Worm (Caenorhabditis elegans): Measurements from ENCODE around the gene sra-12.

DNA sequence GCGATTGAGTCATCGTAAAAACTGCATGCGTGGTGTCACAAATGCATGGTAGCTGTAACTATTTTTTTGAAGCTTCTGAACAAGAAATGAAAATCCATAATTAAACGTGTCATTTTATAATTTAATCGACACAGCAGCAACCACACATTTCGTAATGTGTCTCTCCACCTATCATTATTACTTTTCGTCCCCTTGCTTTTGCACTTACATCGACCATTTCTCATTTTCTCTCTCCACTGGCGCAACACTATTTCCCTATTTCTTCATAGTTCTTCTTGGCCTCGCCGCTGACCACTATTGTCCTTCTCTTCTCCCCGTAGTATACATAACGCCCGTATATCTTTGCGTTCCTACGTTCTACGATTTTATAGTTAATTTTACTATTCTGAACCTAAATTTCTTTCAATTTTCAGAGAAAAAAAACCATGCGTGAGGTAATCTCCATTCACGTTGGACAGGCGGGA lies 14.0 kb upstream of the sra-12 start, which contains the start of gene tba-4:
- TF ChIP-seq ceh-36 (tag; optimal IDR thresholded peaks at IDR 0.05) (no peak), hnd-1 (tag; optimal IDR thresholded peaks at IDR 0.05) (no peak), ama-1 (optimal IDR thresholded peaks at IDR 0.05) (no peak), hmbx-1 (tag; optimal IDR thresholded peaks at IDR 0.05) (no peak), F13C5.2 (tag; optimal IDR thresholded peaks at IDR 0.05) (no peak), sea-1 (GFP tag; conservative IDR thresholded peaks at IDR 0.05) (no peak), flt-1 (GFP tag; IDR thresholded peaks at IDR 0.05) (no peak), pes-1 (GFP tag; IDR thresholded peaks at IDR 0.05) (no peak), B0310.2 (tag; optimal IDR thresholded peaks at IDR 0.05) (no peak), ceh-13 (GFP tag; optimal IDR thresholded peaks at IDR 0.05) (no peak)
